Worm (Caenorhabditis elegans) whole organism, L4 larva: ENCODE results near the gene srx-23.

Experiments
- R02D3.7 ChIP-seq: fragments of 150-350 bp; sonication (generic microtip); optimal IDR thresholded peaks from 3 replicates; lab custom pipeline; 2014; ENCODE audit warnings: missing biosample characterization, missing genetic modification characterization
- T26A8.4 ChIP-seq: fragments of 200-800 bp; sonication (Bioruptor generic); IDR thresholded peaks from 2 replicates; pipeline ENCODE4 v1.3.6; 2022; ENCODE audit warnings: missing genetic modification characterization, missing compliant biosample characterization
- Y48G9A.11 ChIP-seq: fragments of 200-800 bp; sonication (Bioruptor generic); IDR thresholded peaks from 2 replicates; pipeline ENCODE4 v1.3.6; 2022; ENCODE audit warnings: missing genetic modification reagents, missing genetic modification characterization, missing compliant biosample characterization
- ZK546.5 ChIP-seq, 2 experiments: sonication (generic microtip); optimal IDR thresholded peaks; 2 replicates each; lab custom pipeline; 2017; ENCODE audit warnings: missing biosample characterization in 2 of 2, missing genetic modification characterization in 2 of 2
- attf-4 ChIP-seq: sonication (generic microtip); optimal IDR thresholded peaks from 3 replicates; lab custom pipeline; 2017; ENCODE audit warnings: missing biosample characterization, missing genetic modification characterization
- ceh-20 ChIP-seq: fragments of 200-800 bp; sonication (Bioruptor generic); IDR thresholded peaks from 2 replicates; pipeline ENCODE4 v1.3.6; 2022; ENCODE audit warnings: missing genetic modification reagents, missing genetic modification characterization, missing compliant biosample characterization
- ceh-62 ChIP-seq: sonication (generic microtip); optimal IDR thresholded peaks from 2 replicates; lab custom pipeline; 2017; ENCODE audit warnings: missing biosample characterization, missing genetic modification characterization
- cey-2 ChIP-seq: sonication (generic microtip); optimal IDR thresholded peaks from 3 replicates; lab custom pipeline; 2017; ENCODE audit warnings: missing genetic modification characterization, mild to moderate bottlenecking, missing compliant biosample characterization, antibody characterized with exemption, borderline replicate concordance; ENCODE audit not compliant: insufficient read depth
- daf-16 ChIP-seq, 3 experiments: sonication (generic microtip); optimal IDR thresholded peaks; 2 replicates each; lab custom pipeline; 2016 to 2017; ENCODE audit warnings: missing genetic modification characterization in 3 of 3, missing genetic modification reagents in 3 of 3, mild to moderate bottlenecking in 2 of 3, missing compliant biosample characterization in 2 of 3, missing biosample characterization in 1 of 3, moderate library complexity in 1 of 3
- dmd-6 ChIP-seq: fragments of 200-800 bp; sonication (Bioruptor generic); IDR thresholded peaks from 2 replicates; pipeline ENCODE4 v1.3.6; 2022; ENCODE audit warnings: missing genetic modification reagents, missing genetic modification characterization, missing compliant biosample characterization
- dmd-9 ChIP-seq: fragments of 200-800 bp; sonication (Bioruptor generic); IDR thresholded peaks from 2 replicates; pipeline ENCODE4 v1.3.6; 2022; ENCODE audit warnings: missing genetic modification reagents, missing genetic modification characterization, missing compliant biosample characterization
- dpl-1 ChIP-seq: fragments of 150-350 bp; optimal IDR thresholded peaks from 2 replicates; lab custom pipeline; 2014; ENCODE audit warnings: missing biosample characterization, missing genetic modification reagents, missing genetic modification characterization
- duxl-1 ChIP-seq: sonication (generic microtip); optimal IDR thresholded peaks from 2 replicates; lab custom pipeline; 2016; ENCODE audit warnings: mild to moderate bottlenecking, missing genetic modification characterization, moderate library complexity, missing compliant biosample characterization; ENCODE audit not compliant: poor library complexity
- dve-1 ChIP-seq: sonication (generic microtip); optimal IDR thresholded peaks from 2 replicates; lab custom pipeline; 2017; ENCODE audit warnings: antibody characterized with exemption, mild to moderate bottlenecking, missing genetic modification characterization, missing compliant biosample characterization; ENCODE audit not compliant: insufficient read depth
- fkh-10 ChIP-seq: fragments of 150-350 bp; optimal IDR thresholded peaks from 2 replicates; lab custom pipeline; 2014; ENCODE audit warnings: missing biosample characterization, missing genetic modification reagents, missing genetic modification characterization
- hif-1 ChIP-seq, 2 experiments: sonication (generic microtip); optimal IDR thresholded peaks; 2 replicates each; lab custom pipeline; 2016 to 2017; ENCODE audit warnings: missing compliant biosample characterization in 2 of 2, missing genetic modification characterization in 2 of 2, missing genetic modification reagents in 2 of 2, missing genotype in 2 of 2, mild to moderate bottlenecking in 1 of 2
- hlh-11 ChIP-seq: fragments of 200-800 bp; sonication (Bioruptor generic); optimal IDR thresholded peaks from 2 replicates; lab custom pipeline; 2018; ENCODE audit warnings: mild to moderate bottlenecking, missing genetic modification characterization, missing compliant biosample characterization
- hlh-30 ChIP-seq: sonication (generic microtip); optimal IDR thresholded peaks from 2 replicates; lab custom pipeline; 2017; ENCODE audit warnings: antibody characterized with exemption, mild to moderate bottlenecking, missing genetic modification characterization, missing compliant biosample characterization; ENCODE audit not compliant: insufficient read depth
- hmg-1.1 ChIP-seq: fragments of 200-800 bp; sonication (Bioruptor generic); IDR thresholded peaks from 2 replicates; pipeline ENCODE4 v1.3.6; 2022; ENCODE audit warnings: missing genetic modification reagents, missing genetic modification characterization, missing compliant biosample characterization
- lim-7 ChIP-seq: fragments of 200-800 bp; sonication (Bioruptor generic); IDR thresholded peaks from 2 replicates; pipeline ENCODE4 v1.3.6; 2022; ENCODE audit warnings: missing genetic modification characterization, missing compliant biosample characterization
- lin-13 ChIP-seq: fragments of 150-350 bp; optimal IDR thresholded peaks from 2 replicates; lab custom pipeline; 2014; ENCODE audit warnings: missing biosample characterization, missing genetic modification reagents, missing genetic modification characterization
- lin-38 ChIP-seq: fragments of 200-800 bp; sonication (Bioruptor generic); IDR thresholded peaks from 2 replicates; pipeline ENCODE4 v1.3.6; 2022; ENCODE audit warnings: missing genetic modification reagents, missing genetic modification characterization, missing compliant biosample characterization
- lin-39 ChIP-seq: fragments of 150-350 bp; optimal IDR thresholded peaks from 2 replicates; lab custom pipeline; 2014; ENCODE audit warnings: missing biosample characterization, missing genetic modification reagents, missing genetic modification characterization
- lsy-2 ChIP-seq, 2 experiments: fragments of 150-350 bp in 1 of 2; sonication (generic microtip) in 1 of 2; optimal IDR thresholded peaks; 2 replicates each; lab custom pipeline; 2014 to 2017; ENCODE audit warnings: missing biosample characterization in 2 of 2, missing genetic modification characterization in 2 of 2
- mdl-1 ChIP-seq, 2 experiments: fragments of 150-350 bp in 1 of 2; sonication (generic microtip) in 1 of 2; optimal IDR thresholded peaks; 2 replicates each; lab custom pipeline; 2014 to 2017; ENCODE audit warnings: missing biosample characterization in 2 of 2, missing genetic modification characterization in 2 of 2
- mep-1 ChIP-seq: fragments of 150-350 bp; sonication (generic microtip); optimal IDR thresholded peaks from 3 replicates; lab custom pipeline; 2014; ENCODE audit warnings: missing biosample characterization, missing genetic modification characterization
- mes-2 ChIP-seq: sonication (generic microtip); optimal IDR thresholded peaks from 2 replicates; lab custom pipeline; 2016; ENCODE audit warnings: missing genotype, mild to moderate bottlenecking, missing genetic modification characterization, missing compliant biosample characterization; ENCODE audit not compliant: poor library complexity, severe bottlenecking
- mxl-3 ChIP-seq: fragments of 200-800 bp; sonication (Bioruptor generic); optimal IDR thresholded peaks from 2 replicates; lab custom pipeline; 2018; ENCODE audit warnings: mild to moderate bottlenecking, missing genetic modification characterization, missing compliant biosample characterization
- nhr-10 ChIP-seq: fragments of 150-350 bp; optimal IDR thresholded peaks from 2 replicates; lab custom pipeline; 2014; ENCODE audit warnings: missing biosample characterization, missing genetic modification characterization
- nhr-102 ChIP-seq: sonication (generic microtip); optimal IDR thresholded peaks from 2 replicates; lab custom pipeline; 2016; ENCODE audit warnings: mild to moderate bottlenecking, missing genetic modification characterization, moderate library complexity, missing compliant biosample characterization
- nhr-11 ChIP-seq: fragments of 150-350 bp; optimal IDR thresholded peaks from 2 replicates; lab custom pipeline; 2014; ENCODE audit warnings: missing biosample characterization, missing genetic modification characterization
- nhr-28 ChIP-seq: fragments of 150-350 bp; optimal IDR thresholded peaks from 2 replicates; lab custom pipeline; 2014; ENCODE audit warnings: missing biosample characterization, missing genetic modification characterization
- nhr-41 ChIP-seq: fragments of 200-800 bp; sonication (Bioruptor generic); IDR thresholded peaks from 2 replicates; pipeline ENCODE4 v1.3.6; 2022; ENCODE audit warnings: missing genetic modification reagents, missing genetic modification characterization, missing compliant biosample characterization
- nhr-48 ChIP-seq: sonication (generic microtip); optimal IDR thresholded peaks from 2 replicates; lab custom pipeline; 2016; ENCODE audit warnings: mild to moderate bottlenecking, missing genetic modification characterization, missing compliant biosample characterization
- nhr-77 ChIP-seq: fragments of 150-350 bp; optimal IDR thresholded peaks from 2 replicates; lab custom pipeline; 2014; ENCODE audit warnings: missing biosample characterization, missing genetic modification characterization
- php-3 ChIP-seq: fragments of 200-800 bp; sonication (Bioruptor generic); IDR thresholded peaks from 2 replicates; pipeline ENCODE4 v1.3.6; 2022; ENCODE audit warnings: missing genetic modification reagents, missing genetic modification characterization, missing compliant biosample characterization
- pqm-1 ChIP-seq: sonication (generic microtip); optimal IDR thresholded peaks from 2 replicates; lab custom pipeline; 2017; ENCODE audit warnings: missing biosample characterization, missing genetic modification characterization
- rbr-2 ChIP-seq: sonication (generic microtip); optimal IDR thresholded peaks from 2 replicates; lab custom pipeline; 2016; ENCODE audit warnings: missing genotype, missing genetic modification characterization, missing compliant biosample characterization
- snpc-1.2 ChIP-seq: fragments of 200-800 bp; sonication (Bioruptor generic); IDR thresholded peaks from 2 replicates; pipeline ENCODE4 v1.3.6; 2022; ENCODE audit warnings: missing genetic modification reagents, missing genetic modification characterization, missing compliant biosample characterization
- snpc-4 ChIP-seq: fragments of 150-350 bp; optimal IDR thresholded peaks from 2 replicates; lab custom pipeline; 2014; ENCODE audit warnings: missing biosample characterization, missing genetic modification characterization
- zag-1 ChIP-seq: fragments of 150-350 bp; optimal IDR thresholded peaks from 2 replicates; lab custom pipeline; 2014; ENCODE audit warnings: missing biosample characterization, missing genetic modification characterization
- zfp-3 ChIP-seq: fragments of 200-800 bp; sonication (Bioruptor generic); conservative IDR thresholded peaks from 2 replicates; pipeline ENCODE4 v1.3.6; 2022; ENCODE audit warnings: missing genetic modification reagents, missing genetic modification characterization, missing compliant biosample characterization
- zip-2 ChIP-seq: fragments of 150-350 bp; optimal IDR thresholded peaks from 2 replicates; lab custom pipeline; 2014; ENCODE audit warnings: missing biosample characterization, missing genetic modification characterization
- ztf-7 ChIP-seq: fragments of 150-350 bp; optimal IDR thresholded peaks from 2 replicates; lab custom pipeline; 2014; ENCODE audit warnings: missing biosample characterization, missing genetic modification characterization

Gene srx-23

ce11 chrV:682031-682430 is at the start of gene srx-23:
TSS of gene srx-23 (plus strand) at chrV:682331.
- TF ChIP-seq lim-7 (no peak), hlh-11 (tag; lab: Kevin White, UChicago) (no peak), zip-2 (tag; lab: Kevin White, UChicago) (no peak), ceh-62 (tag; lab: Kevin White, UChicago) (no peak)

- no peak for TF ChIP-seq hlh-30 (tag; lab: Kevin White, UChicago)
- TF ChIP-seq nhr-11 (tag; lab: Kevin White, UChicago) = no peak
- no peak for TF ChIP-seq hif-1 (tag; optimal IDR thresholded peaks at IDR 0.05; lab: Kevin White, UChicago)
- no peak for TF ChIP-seq daf-16 (GFP tag; optimal IDR thresholded peaks at IDR 0.05; lab: Kevin White, UChicago)
- no peak for TF ChIP-seq daf-16 (tag; optimal IDR thresholded peaks at IDR 0.05; lab: Kevin White, UChicago)
- no peak for TF ChIP-seq dmd-9 (GFP tag; lab: Robert Waterston, UW)
- no peak for TF ChIP-seq snpc-4 (tag; lab: Kevin White, UChicago)
- no peak for TF ChIP-seq ztf-7 (tag; lab: Kevin White, UChicago)
- TF ChIP-seq dve-1 = no peak
- TF ChIP-seq php-3 (GFP tag; lab: Robert Waterston, UW) = no peak
- no peak for TF ChIP-seq nhr-102 (tag; lab: Kevin White, UChicago)
- TF ChIP-seq, all 104 proteins: peak for 0
These were observed 47.3 kb upstream of the srx-23 start, which contains the start of gene F48G7.10 for ce11 chrV:634855-635254. TSS of gene F48G7.10 (minus strand) at chrV:634955.

ce11 chrV:635630-636029 is 46.5 kb upstream of the srx-23 start:
- TF ChIP-seq fkh-10 (GFP tag; lab: Kevin White, UChicago) = no peak
- no peak for TF ChIP-seq zag-1 (tag; lab: Kevin White, UChicago)
- TF ChIP-seq hlh-30 (tag; lab: Kevin White, UChicago) = peak; percentile 87
- TF ChIP-seq R02D3.7 = no peak
- TF ChIP-seq rbr-2 (tag; lab: Kevin White, UChicago) = no peak
- TF ChIP-seq nhr-48 (tag; lab: Kevin White, UChicago) = peak; percentile 19
- TF ChIP-seq nhr-102 (tag; lab: Kevin White, UChicago) = no peak
- peak in 1 of 2 experiments; percentile 2 for TF ChIP-seq lsy-2 (tag; optimal IDR thresholded peaks at IDR 0.05; lab: Kevin White, UChicago)
- TF ChIP-seq lin-39 = no peak
- TF ChIP-seq snpc-1.2 = no peak
- TF ChIP-seq zfp-3 (GFP tag; lab: Robert Waterston, UW) = no peak
- no peak for TF ChIP-seq T26A8.4 (GFP tag; lab: Robert Waterston, UW)
- TF ChIP-seq nhr-77 (tag; lab: Kevin White, UChicago) = peak; percentile 85
- no peak for TF ChIP-seq lin-38 (GFP tag; lab: Robert Waterston, UW)
- TF ChIP-seq attf-4 = no peak
- peak; percentile 5 for TF ChIP-seq mep-1 (tag; lab: Kevin White, UChicago)
- 0 out of 2 replicates have a peak, but pooled peaks have one; percentile 16 for TF ChIP-seq hmg-1.1 (GFP tag; lab: Robert Waterston, UW)
- no peak for TF ChIP-seq dpl-1 (GFP tag; lab: Kevin White, UChicago)
- TF ChIP-seq Y48G9A.11 (GFP tag; lab: Robert Waterston, UW) = no peak
- peak; percentile 51 for TF ChIP-seq duxl-1 (tag; lab: Kevin White, UChicago)
- TF ChIP-seq dve-1 = peak; percentile 66
- peak; percentile 61; the same call in 1 of the 2 replicates for TF ChIP-seq dmd-6 (GFP tag; lab: Robert Waterston, UW)
- TF ChIP-seq lin-13 (GFP tag; lab: Kevin White, UChicago) = no peak
- TF ChIP-seq nhr-28 (tag; lab: Kevin White, UChicago) = peak; percentile 98
- no peak for TF ChIP-seq cey-2 (tag; lab: Kevin White, UChicago)
- no peak for TF ChIP-seq nhr-41 (GFP tag; lab: Robert Waterston, UW)
- no peak for TF ChIP-seq daf-16 (GFP tag; optimal IDR thresholded peaks at IDR 0.05; lab: Kevin White, UChicago)
- TF ChIP-seq daf-16 (tag; optimal IDR thresholded peaks at IDR 0.05; lab: Kevin White, UChicago) = peak; percentile 40
- no peak for TF ChIP-seq nhr-10
- peak; percentile 33 for TF ChIP-seq mes-2 (tag; lab: Kevin White, UChicago)
- TF ChIP-seq mxl-3 (GFP tag; lab: Kevin White, UChicago) = peak; percentile 78
- TF ChIP-seq ZK546.5 (tag; optimal IDR thresholded peaks at IDR 0.05; lab: Kevin White, UChicago) = no peak
- peak; percentile 66 for TF ChIP-seq pqm-1 (tag; lab: Kevin White, UChicago)
- no peak for TF ChIP-seq ceh-20 (GFP tag; lab: Robert Waterston, UW)
- peak; percentile 15 to 74 for TF ChIP-seq mdl-1 (tag; optimal IDR thresholded peaks at IDR 0.05; lab: Kevin White, UChicago)
- TF ChIP-seq hlh-11 (tag; lab: Kevin White, UChicago) = peak; percentile 84
- peak in 1 of 2 experiments; percentile 4 for TF ChIP-seq hif-1 (tag; optimal IDR thresholded peaks at IDR 0.05; lab: Kevin White, UChicago)
- TF ChIP-seq, all 104 proteins: peak for 17
